Worm (Caenorhabditis elegans) whole organism, late embryonic: ENCODE results near the gene dpm-1.

Source experiments
- C38D4.7 ChIP-seq: fragments of 200-800 bp; sonication (Bioruptor generic); optimal IDR thresholded peaks from 2 replicates; lab custom pipeline; 2018; ENCODE audit warnings: mild to moderate bottlenecking, missing genetic modification characterization, moderate library complexity, missing compliant biosample characterization
- ceh-30 ChIP-seq: fragments of 150-350 bp; optimal IDR thresholded peaks from 2 replicates; lab custom pipeline; 2014; ENCODE audit warnings: missing biosample characterization, missing genetic modification characterization
- hlh-8 ChIP-seq: sonication (generic microtip); optimal IDR thresholded peaks from 2 replicates; lab custom pipeline; 2016; ENCODE audit warnings: missing genotype, missing genetic modification characterization, missing compliant biosample characterization
- lin-11 ChIP-seq: fragments of 200-800 bp; sonication (Bioruptor generic); optimal IDR thresholded peaks from 2 replicates; lab custom pipeline; 2018; ENCODE audit warnings: mild to moderate bottlenecking, missing genetic modification characterization, missing compliant biosample characterization
- pha-4 ChIP-seq: fragments of 150-350 bp; optimal IDR thresholded peaks from 2 replicates; lab custom pipeline; 2018; ENCODE audit warnings: missing biosample characterization, missing genetic modification reagents, missing genetic modification characterization
- rnt-1 ChIP-seq: sonication (generic microtip); optimal IDR thresholded peaks from 2 replicates; lab custom pipeline; 2016; ENCODE audit warnings: missing genetic modification characterization, missing compliant biosample characterization

DNA sequence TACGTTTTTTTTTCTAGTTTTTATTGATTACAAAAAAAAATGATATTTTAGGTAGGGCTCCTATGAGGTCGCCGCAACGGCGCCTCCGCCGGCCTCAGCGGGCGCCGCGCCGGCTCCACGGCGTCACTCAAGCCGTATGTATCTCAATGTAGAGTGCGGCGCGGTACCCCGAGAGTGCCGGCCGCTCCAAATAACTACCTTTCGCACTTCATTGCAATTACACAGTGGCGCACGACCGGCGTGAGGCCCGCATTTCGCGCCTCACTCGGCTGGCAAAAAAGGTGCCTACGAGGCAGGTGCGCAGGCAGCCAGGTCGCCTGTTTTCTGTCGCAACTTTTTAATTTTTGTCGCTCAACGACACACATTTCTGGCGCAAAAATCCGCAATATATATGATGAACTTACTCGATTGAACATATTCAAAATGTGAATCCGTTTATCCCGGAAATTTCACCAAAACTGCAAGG lies 15.2 kb downstream of the dpm-1 start, which contains the start of gene M04G7.2:
- TF ChIP-seq pha-4 (no peak), rnt-1 (tag; lab: Kevin White, UChicago) (no peak), hlh-8 (no peak), C38D4.7 (GFP tag; lab: Kevin White, UChicago) (no peak), ceh-30 (no peak), lin-11 (no peak)
